Fruit fly (Drosophila melanogaster): ENCODE measurements around the gene Rev1.

The Rev1 gene

dm6 chr3L:642146-642864, 11.9 kb upstream of the Rev1 start (continued):
- TF ChIP-seq esg (GFP tag; conservative IDR thresholded peaks at IDR 0.05) (peak; percentile 42), CG14441 (GFP tag; IDR thresholded peaks at IDR 0.05) (peak; percentile 39; the same call in 1 of the 2 replicates), CG3726 (GFP tag; IDR thresholded peaks at IDR 0.05) (no peak), CG34376 (GFP tag; optimal IDR thresholded peaks at IDR 0.05) (no peak), tap (tag; optimal IDR thresholded peaks at IDR 0.05) (peak; percentile 51), CG14014 (GFP tag; IDR thresholded peaks at IDR 0.05) (no peak), CG2129 (GFP tag; IDR thresholded peaks at IDR 0.05; ENCODE audit: partially characterized antibody) (no peak), Lim3 (GFP tag; IDR thresholded peaks at IDR 0.05) (no peak), tna (GFP tag; IDR thresholded peaks at IDR 0.05; ENCODE audit: partially characterized antibody) (no peak), CG10543 (GFP tag; optimal IDR thresholded peaks at IDR 0.05) (no peak), corto (GFP tag; optimal IDR thresholded peaks at IDR 0.05) (no peak), CG11085 (GFP tag; IDR thresholded peaks at IDR 0.05) (no peak), nau (GFP tag; optimal IDR thresholded peaks at IDR 0.05) (no peak), CG3995 (GFP tag; optimal IDR thresholded peaks at IDR 0.05) (no peak), CG2712 (tag; optimal IDR thresholded peaks at IDR 0.05) (peak; percentile 79), CG15601 (tag; optimal IDR thresholded peaks at IDR 0.05) (peak; percentile 49), sima (GFP tag; optimal IDR thresholded peaks at IDR 0.05) (no peak), CG33213 (GFP tag; optimal IDR thresholded peaks at IDR 0.05) (no peak), az2 (GFP tag; optimal IDR thresholded peaks at IDR 0.05) (peak; percentile 60), CG8388 (GFP tag; optimal IDR thresholded peaks at IDR 0.05) (peak; percentile 76), CG11695 (GFP tag; IDR thresholded peaks at IDR 0.05) (peak; percentile 20; the same call in 1 of the 3 replicates), CG6791 (GFP tag; IDR thresholded peaks at IDR 0.05; ENCODE audit: partially characterized antibody) (no peak), sqz (GFP tag; optimal IDR thresholded peaks at IDR 0.05) (no peak), Side (GFP tag; optimal IDR thresholded peaks at IDR 0.05) (no peak), Vsx1 (GFP tag; optimal IDR thresholded peaks at IDR 0.05) (no peak), shn (GFP tag; optimal IDR thresholded peaks at IDR 0.05) (no peak), ttk (GFP tag; IDR thresholded peaks at IDR 0.05) (0 out of 2 replicates have a peak, but pooled peaks have one; percentile 33), Ptx1 (GFP tag; IDR thresholded peaks at IDR 0.05) (peak; percentile 68; the same call in 1 of the 2 replicates), pzg (GFP tag; optimal IDR thresholded peaks at IDR 0.05) (no peak), Chrac-16 (GFP tag; optimal IDR thresholded peaks at IDR 0.05) (peak; percentile 43), CG4617 (GFP tag; optimal IDR thresholded peaks at IDR 0.05; ENCODE audit: borderline replicate concordance) (no peak), CG14667 (GFP tag; IDR thresholded peaks at IDR 0.05) (no peak), cwo (GFP tag; optimal IDR thresholded peaks at IDR 0.05) (no peak), NC2β (GFP tag; optimal IDR thresholded peaks at IDR 0.05) (no peak), CG13624 (GFP tag; optimal IDR thresholded peaks at IDR 0.05) (no peak), CG10565 (GFP tag; optimal IDR thresholded peaks at IDR 0.05) (no peak), CG18262 (tag; optimal IDR thresholded peaks at IDR 0.05) (peak; percentile 80), CG4424 (GFP tag; optimal IDR thresholded peaks at IDR 0.05) (peak; percentile 71), org-1 (GFP tag; optimal IDR thresholded peaks at IDR 0.05) (no peak), zf30C (GFP tag; optimal IDR thresholded peaks at IDR 0.05) (peak; percentile 84), CG17359 (tag; optimal IDR thresholded peaks at IDR 0.05) (peak; percentile 45), CG7271 (tag; optimal IDR thresholded peaks at IDR 0.05) (no peak), oc (tag; optimal IDR thresholded peaks at IDR 0.05) (no peak), CG16779 (GFP tag; IDR thresholded peaks at IDR 0.05) (no peak), CG6813 (GFP tag; optimal IDR thresholded peaks at IDR 0.05) (no peak), sug (tag; optimal IDR thresholded peaks at IDR 0.05) (no peak), CG11560 (tag; IDR thresholded peaks at IDR 0.05) (no peak), Spps (tag; optimal IDR thresholded peaks at IDR 0.05) (no peak), Ssrp (tag; optimal IDR thresholded peaks at IDR 0.05) (peak; percentile 68)
